Worm (Caenorhabditis elegans): Measurements from ENCODE around the gene cid-1.

DNA sequence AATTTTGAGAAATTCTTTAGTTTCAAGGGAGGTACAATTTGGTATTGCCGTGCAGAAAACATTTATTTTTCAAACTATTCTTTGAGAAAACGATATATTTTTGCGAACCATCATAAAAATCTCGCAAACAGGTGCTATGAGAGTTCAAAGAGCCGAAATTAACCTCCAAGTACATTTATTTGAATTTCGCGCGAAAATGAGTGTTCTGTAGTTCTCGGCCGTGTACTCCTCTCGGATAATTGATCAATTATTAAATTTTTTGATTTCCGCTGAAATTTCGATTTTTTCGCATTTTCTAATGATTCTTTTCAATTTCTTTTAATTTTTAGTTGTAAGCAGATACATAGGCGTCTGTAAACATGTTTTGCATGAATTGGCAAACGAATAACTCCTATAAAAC, 16.5 kb downstream of the cid-1 start:
- TF ChIP-seq flt-1 (GFP tag; IDR thresholded peaks at IDR 0.05) (peak; percentile 37; the same call in 1 of the 2 replicates), ztf-23 (GFP tag; IDR thresholded peaks at IDR 0.05) (no peak), tab-1 (GFP tag; IDR thresholded peaks at IDR 0.05) (no peak), cog-1 (tag; optimal IDR thresholded peaks at IDR 0.05) (no peak), T22C8.4 (GFP tag; IDR thresholded peaks at IDR 0.05) (no peak), klf-2 (GFP tag; conservative IDR thresholded peaks at IDR 0.05) (no peak), ref-1 (GFP tag; conservative IDR thresholded peaks at IDR 0.05) (no peak), med-1 (GFP tag; optimal IDR thresholded peaks at IDR 0.05; ENCODE audit: insufficient read depth) (no peak)
